Worm (Caenorhabditis elegans): ENCODE data around the gene C52A11.3.

DNA sequence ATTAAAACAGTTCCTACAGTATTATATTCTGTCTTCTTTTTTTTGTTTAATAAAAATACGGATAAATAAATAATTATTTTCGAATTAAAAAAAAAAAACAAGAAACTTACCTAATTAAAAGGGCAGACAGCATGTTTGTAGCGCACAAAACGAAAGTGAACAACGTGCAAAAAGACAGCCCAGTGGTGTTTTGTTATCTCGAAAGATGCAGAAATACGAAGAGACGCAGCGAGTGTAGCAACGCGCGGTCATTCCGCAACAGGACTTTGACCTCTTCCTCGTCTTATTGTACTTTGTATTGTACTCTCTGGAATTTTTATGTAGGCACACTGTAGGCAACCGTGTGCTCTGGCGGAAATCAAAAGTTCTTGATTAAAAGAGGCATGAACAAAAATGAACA, 43.5 kb upstream of the C52A11.3 start, which contains the start of gene gbh-1:
- no peak for TF ChIP-seq ceh-31 (tag; optimal IDR thresholded peaks at IDR 0.05)
- TF ChIP-seq hlh-6 (tag; optimal IDR thresholded peaks at IDR 0.05) = no peak
- no peak for TF ChIP-seq ceh-18 (tag; optimal IDR thresholded peaks at IDR 0.05)
- no peak for TF ChIP-seq pqm-1 (tag; optimal IDR thresholded peaks at IDR 0.05)
- no peak for TF ChIP-seq nhr-11 (tag; optimal IDR thresholded peaks at IDR 0.05)
- no peak for TF ChIP-seq ahr-1 (tag; optimal IDR thresholded peaks at IDR 0.05)
- TF ChIP-seq ceh-9 (tag; optimal IDR thresholded peaks at IDR 0.05) = no peak
- TF ChIP-seq fax-1 (tag; optimal IDR thresholded peaks at IDR 0.05) = no peak
- no peak for TF ChIP-seq ztf-16 (tag; optimal IDR thresholded peaks at IDR 0.05)

Measured in whole organism, late embryonic.